Fruit fly (Drosophila melanogaster): ENCODE data around the gene CG5282.

The CG5282 gene

dm6 chr3L:20474789-20475208 is 48.9 kb upstream of the CG5282 start (continued):
- TF ChIP-seq ara (GFP tag; IDR thresholded peaks at IDR 0.05): no peak
- no peak for TF ChIP-seq CG16813 (GFP tag; IDR thresholded peaks at IDR 0.05; ENCODE audit: partially characterized antibody)
- TF ChIP-seq danr (GFP tag; IDR thresholded peaks at IDR 0.05): no peak
- TF ChIP-seq dati (GFP tag; IDR thresholded peaks at IDR 0.05): no peak
- no peak for TF ChIP-seq Doc3 (GFP tag; IDR thresholded peaks at IDR 0.05; ENCODE audit: partially characterized antibody)
- TF ChIP-seq CG16815 (GFP tag; optimal IDR thresholded peaks at IDR 0.05): peak; percentile 77
- TF ChIP-seq tna (GFP tag; IDR thresholded peaks at IDR 0.05; ENCODE audit: partially characterized antibody): no peak
- TF ChIP-seq bigmax (GFP tag; optimal IDR thresholded peaks at IDR 0.05): no peak
- peak; percentile 75 for TF ChIP-seq Sox100B (GFP tag; optimal IDR thresholded peaks at IDR 0.05)
- no peak for TF ChIP-seq CG1024 (GFP tag; IDR thresholded peaks at IDR 0.05)
- peak; percentile 66 for TF ChIP-seq CG31388 (GFP tag; optimal IDR thresholded peaks at IDR 0.05)
- peak; percentile 63 for TF ChIP-seq CG8290 (GFP tag; optimal IDR thresholded peaks at IDR 0.05)
- peak; percentile 40 to 95 for TF ChIP-seq CG8290 (tag; optimal IDR thresholded peaks at IDR 0.05)
- peak; percentile 63 for TF ChIP-seq CG30020 (tag; optimal IDR thresholded peaks at IDR 0.05)
- TF ChIP-seq Ravus (GFP tag; IDR thresholded peaks at IDR 0.05): no peak
- TF ChIP-seq dpn (GFP tag; optimal IDR thresholded peaks at IDR 0.05): peak; percentile 89 to 94
- peak; percentile 85 for TF ChIP-seq CG1603 (tag; optimal IDR thresholded peaks at IDR 0.05)
- TF ChIP-seq Hr3 (GFP tag; optimal IDR thresholded peaks at IDR 0.05): peak; percentile 90
- TF ChIP-seq CG5245 (GFP tag; optimal IDR thresholded peaks at IDR 0.05): peak; percentile 81
- no peak for TF ChIP-seq CG11560 (tag; IDR thresholded peaks at IDR 0.05)
- TF ChIP-seq CG32767 (GFP tag; IDR thresholded peaks at IDR 0.05): no peak
- TF ChIP-seq ham (GFP tag; IDR thresholded peaks at IDR 0.05): no peak
- TF ChIP-seq eve (GFP tag; optimal IDR thresholded peaks at IDR 0.05): no peak
- TF ChIP-seq Med (GFP tag): peak; percentile 98
- TF ChIP-seq bcd (GFP tag; optimal IDR thresholded peaks at IDR 0.05): peak; percentile 89
- TF ChIP-seq CG8924 (tag; optimal IDR thresholded peaks at IDR 0.05): peak; percentile 91
- peak; percentile 87 to 92 for TF ChIP-seq Hr51 (GFP tag; optimal IDR thresholded peaks at IDR 0.05)
- peak; percentile 47 for TF ChIP-seq gcm2 (GFP tag; optimal IDR thresholded peaks at IDR 0.05)
- TF ChIP-seq CG6813 (GFP tag; optimal IDR thresholded peaks at IDR 0.05): peak; percentile 82
- TF ChIP-seq CG9437 (GFP tag; optimal IDR thresholded peaks at IDR 0.05): peak; percentile 77
- TF ChIP-seq prd (optimal IDR thresholded peaks at IDR 0.05): no peak
- no peak for TF ChIP-seq prd (GFP tag; IDR thresholded peaks at IDR 0.05)
- TF ChIP-seq CG6689 (GFP tag; IDR thresholded peaks at IDR 0.05): no peak
- peak; percentile 73 for TF ChIP-seq CG2875 (GFP tag; optimal IDR thresholded peaks at IDR 0.05)
- peak; percentile 69 for TF ChIP-seq CG33557 (GFP tag; optimal IDR thresholded peaks at IDR 0.05)
- TF ChIP-seq stwl (tag; optimal IDR thresholded peaks at IDR 0.05): peak; percentile 72
- TF ChIP-seq dan (GFP tag; IDR thresholded peaks at IDR 0.05): no peak
- no peak for TF ChIP-seq wor (GFP tag; IDR thresholded peaks at IDR 0.05)
- TF ChIP-seq Meics (GFP tag; optimal IDR thresholded peaks at IDR 0.05): peak; percentile 90
- no peak for TF ChIP-seq seq (GFP tag; IDR thresholded peaks at IDR 0.05)
- peak; percentile 82 for TF ChIP-seq D19A (tag; optimal IDR thresholded peaks at IDR 0.05)
- peak; percentile 84 for TF ChIP-seq cwo (GFP tag; optimal IDR thresholded peaks at IDR 0.05)
- TF ChIP-seq BtbVII (GFP tag; optimal IDR thresholded peaks at IDR 0.05): peak; percentile 84
- no peak for TF ChIP-seq so (GFP tag; IDR thresholded peaks at IDR 0.05)
- peak; percentile 74 for TF ChIP-seq schlank (tag; optimal IDR thresholded peaks at IDR 0.05)
- peak; percentile 83 for TF ChIP-seq CG18619 (GFP tag; optimal IDR thresholded peaks at IDR 0.05)
- no peak for TF ChIP-seq C15 (GFP tag; IDR thresholded peaks at IDR 0.05)
- TF ChIP-seq nom (GFP tag; optimal IDR thresholded peaks at IDR 0.05): peak; percentile 51
- peak; percentile 76 for TF ChIP-seq CG6854 (GFP tag; optimal IDR thresholded peaks at IDR 0.05)
- no peak for TF ChIP-seq ap (GFP tag; IDR thresholded peaks at IDR 0.05)
- TF ChIP-seq gem (tag; optimal IDR thresholded peaks at IDR 0.05): peak; percentile 92
- TF ChIP-seq Hr39 (optimal IDR thresholded peaks at IDR 0.05): no peak

Measured in whole organism, embryonic.